Fruit fly (Drosophila melanogaster) S2 (cell line): ENCODE data around the gene Pdzd8.

Source experiments
- CG8478 ChIP-seq: fragments of >200 bp; optimal IDR thresholded peaks from 2 replicates; lab custom pipeline; 2018
- CTCF ChIP-seq, 2 experiments: fragments of >200 bp; optimal IDR thresholded peaks; 2 replicates each; lab custom pipeline; 2018

DNA sequence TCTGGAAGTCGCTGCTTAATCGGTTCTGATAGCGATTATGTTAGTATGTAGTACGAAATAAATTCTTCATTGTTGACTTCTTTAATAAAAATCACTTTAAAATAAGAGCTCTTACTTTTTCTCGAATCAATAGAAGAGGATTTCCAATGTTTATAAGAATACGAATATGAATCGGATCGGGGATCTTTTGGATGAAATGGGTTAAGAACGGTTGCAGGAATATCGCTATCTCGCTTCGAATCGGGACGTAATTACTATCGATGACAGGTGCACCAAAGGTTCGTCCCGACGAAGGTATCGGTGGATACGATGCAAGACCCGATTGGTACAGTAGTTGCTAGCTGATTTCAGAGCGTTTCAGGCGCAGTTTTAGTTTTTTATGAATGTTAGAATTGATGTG lies 37.0 kb downstream of the Pdzd8 start, which contains the start of gene wisp:
- TF ChIP-seq CG8478 (lab: Kevin White, UChicago) (no peak), CTCF (optimal IDR thresholded peaks at IDR 0.05; lab: Kevin White, UChicago) (no peak)
